Worm (Caenorhabditis elegans) whole organism, late embryonic: ENCODE data around the gene bed-1.
A peak's percentile ranks its signal among the peaks of the same experiment; 100 is the strongest.

Experiments
- C08G9.2 ChIP-seq: sonication (generic microtip); optimal IDR thresholded peaks from 2 replicates; lab custom pipeline; 2016; ENCODE audit warnings: mild to moderate bottlenecking, missing genetic modification characterization, moderate library complexity, missing compliant biosample characterization
- F13H6.1 ChIP-seq: sonication (generic microtip); optimal IDR thresholded peaks from 2 replicates; lab custom pipeline; 2016; ENCODE audit warnings: missing genetic modification characterization, missing compliant biosample characterization
- K02D7.2 ChIP-seq: sonication (generic microtip); optimal IDR thresholded peaks from 2 replicates; lab custom pipeline; 2017; ENCODE audit warnings: mild to moderate bottlenecking, missing genetic modification characterization, missing compliant biosample characterization
- ama-1 ChIP-seq: fragments of 150-350 bp; optimal IDR thresholded peaks from 2 replicates; lab custom pipeline; 2014
- ceh-14 ChIP-seq: sonication (generic microtip); optimal IDR thresholded peaks from 2 replicates; lab custom pipeline; 2016; ENCODE audit warnings: missing genotype, missing genetic modification characterization, missing compliant biosample characterization
- ceh-2 ChIP-seq: sonication (generic microtip); optimal IDR thresholded peaks from 2 replicates; lab custom pipeline; 2016; ENCODE audit warnings: missing genotype, missing genetic modification characterization, missing compliant biosample characterization
- ceh-30 ChIP-seq: fragments of 150-350 bp; optimal IDR thresholded peaks from 2 replicates; lab custom pipeline; 2014; ENCODE audit warnings: missing biosample characterization, missing genetic modification characterization
- ceh-31 ChIP-seq: sonication (generic microtip); optimal IDR thresholded peaks from 2 replicates; lab custom pipeline; 2016; ENCODE audit warnings: missing genetic modification characterization, missing compliant biosample characterization
- ceh-34 ChIP-seq: sonication (generic microtip); optimal IDR thresholded peaks from 2 replicates; lab custom pipeline; 2016; ENCODE audit warnings: mild to moderate bottlenecking, missing genetic modification characterization, missing compliant biosample characterization
- ceh-45 ChIP-seq: fragments of 200-800 bp; sonication (Bioruptor generic); IDR thresholded peaks from 2 replicates; pipeline ENCODE4 v1.3.6; 2022; ENCODE audit warnings: missing genetic modification reagents, missing genetic modification characterization, missing compliant biosample characterization
- ceh-48 ChIP-seq: sonication (generic microtip); optimal IDR thresholded peaks from 2 replicates; lab custom pipeline; 2016; ENCODE audit warnings: missing genetic modification characterization, inconsistent platforms, missing compliant biosample characterization
- ceh-9 ChIP-seq: sonication (generic microtip); optimal IDR thresholded peaks from 2 replicates; lab custom pipeline; 2016; ENCODE audit warnings: mild to moderate bottlenecking, missing genetic modification characterization, inconsistent platforms, missing compliant biosample characterization
- che-1 ChIP-seq: sonication (generic microtip); optimal IDR thresholded peaks from 2 replicates; lab custom pipeline; 2016; ENCODE audit warnings: mild to moderate bottlenecking, missing genetic modification characterization, missing compliant biosample characterization
- dmd-4 ChIP-seq: sonication (generic microtip); optimal IDR thresholded peaks from 2 replicates; lab custom pipeline; 2016; ENCODE audit warnings: borderline replicate concordance, missing genetic modification characterization, missing compliant biosample characterization
- dve-1 ChIP-seq: sonication (generic microtip); optimal IDR thresholded peaks from 2 replicates; lab custom pipeline; 2017; ENCODE audit warnings: antibody characterized with exemption, mild to moderate bottlenecking, missing genetic modification characterization, missing compliant biosample characterization
- ets-4 ChIP-seq: sonication (generic microtip); optimal IDR thresholded peaks from 2 replicates; lab custom pipeline; 2016; ENCODE audit warnings: missing genetic modification characterization, missing compliant biosample characterization
- eyg-1 ChIP-seq: sonication (generic microtip); optimal IDR thresholded peaks from 2 replicates; lab custom pipeline; 2016; ENCODE audit warnings: missing genotype, missing genetic modification characterization, missing compliant biosample characterization
- fax-1 ChIP-seq: sonication (generic microtip); optimal IDR thresholded peaks from 2 replicates; lab custom pipeline; 2016; ENCODE audit warnings: missing genotype, missing genetic modification characterization, missing compliant biosample characterization
- fkh-10 ChIP-seq: fragments of 150-350 bp; optimal IDR thresholded peaks from 2 replicates; lab custom pipeline; 2014; ENCODE audit warnings: missing biosample characterization, missing genetic modification reagents, missing genetic modification characterization
- fkh-6 ChIP-seq: sonication (generic microtip); optimal IDR thresholded peaks from 2 replicates; lab custom pipeline; 2016; ENCODE audit warnings: missing genetic modification characterization, missing compliant biosample characterization
- gmeb-2 ChIP-seq: sonication (generic microtip); optimal IDR thresholded peaks from 2 replicates; lab custom pipeline; 2016; ENCODE audit warnings: missing genetic modification characterization, inconsistent platforms, missing compliant biosample characterization
- hlh-6 ChIP-seq: sonication (generic microtip); optimal IDR thresholded peaks from 2 replicates; lab custom pipeline; 2016; ENCODE audit warnings: missing genotype, missing genetic modification characterization, missing compliant biosample characterization
- lin-11 ChIP-seq: fragments of 200-800 bp; sonication (Bioruptor generic); optimal IDR thresholded peaks from 2 replicates; lab custom pipeline; 2018; ENCODE audit warnings: mild to moderate bottlenecking, missing genetic modification characterization, missing compliant biosample characterization
- madf-2 ChIP-seq: sonication (generic microtip); optimal IDR thresholded peaks from 2 replicates; lab custom pipeline; 2017; ENCODE audit warnings: missing genetic modification characterization, missing compliant biosample characterization
- mec-3 ChIP-seq: sonication (generic microtip); optimal IDR thresholded peaks from 2 replicates; lab custom pipeline; 2016; ENCODE audit warnings: borderline replicate concordance, missing genetic modification characterization, missing compliant biosample characterization
- odd-2 ChIP-seq: sonication (generic microtip); optimal IDR thresholded peaks from 2 replicates; lab custom pipeline; 2017; ENCODE audit warnings: antibody characterized with exemption, mild to moderate bottlenecking, missing genetic modification characterization, missing compliant biosample characterization
- pag-3 ChIP-seq: sonication (generic microtip); optimal IDR thresholded peaks from 2 replicates; lab custom pipeline; 2016; ENCODE audit warnings: missing compliant biosample characterization, missing genetic modification characterization, borderline replicate concordance
- pat-9 ChIP-seq: fragments of 200-800 bp; sonication (Bioruptor generic); optimal IDR thresholded peaks from 2 replicates; lab custom pipeline; 2018; ENCODE audit warnings: mild to moderate bottlenecking, missing genetic modification characterization, moderate library complexity, missing compliant biosample characterization
- pha-2 ChIP-seq: sonication (generic microtip); optimal IDR thresholded peaks from 2 replicates; lab custom pipeline; 2017; ENCODE audit warnings: mild to moderate bottlenecking, missing genetic modification characterization, missing compliant biosample characterization
- pqm-1 ChIP-seq: sonication (generic microtip); optimal IDR thresholded peaks from 2 replicates; lab custom pipeline; 2016; ENCODE audit warnings: missing genetic modification characterization, missing compliant biosample characterization
- ref-2 ChIP-seq: sonication (generic microtip); optimal IDR thresholded peaks from 2 replicates; lab custom pipeline; 2016; ENCODE audit warnings: missing genetic modification characterization, missing compliant biosample characterization
- rnt-1 ChIP-seq: sonication (generic microtip); optimal IDR thresholded peaks from 2 replicates; lab custom pipeline; 2016; ENCODE audit warnings: missing genetic modification characterization, missing compliant biosample characterization
- sox-2 ChIP-seq: fragments of 200-800 bp; sonication (Bioruptor generic); IDR thresholded peaks from 2 replicates; pipeline ENCODE4 v1.3.6; 2022; ENCODE audit warnings: missing genetic modification reagents, missing genetic modification characterization, missing compliant biosample characterization
- syd-9 ChIP-seq: sonication (generic microtip); optimal IDR thresholded peaks from 2 replicates; lab custom pipeline; 2016; ENCODE audit warnings: mild to moderate bottlenecking, missing genetic modification characterization, moderate library complexity, missing compliant biosample characterization
- tbx-2 ChIP-seq: sonication (generic microtip); optimal IDR thresholded peaks from 2 replicates; lab custom pipeline; 2016; ENCODE audit warnings: missing genetic modification characterization, missing compliant biosample characterization
- ttx-3 ChIP-seq: sonication (generic microtip); optimal IDR thresholded peaks from 2 replicates; lab custom pipeline; 2016; ENCODE audit warnings: missing genetic modification reagents, missing genetic modification characterization, missing compliant biosample characterization
- unc-86 ChIP-seq: sonication (generic microtip); optimal IDR thresholded peaks from 2 replicates; lab custom pipeline; 2016; ENCODE audit warnings: missing genetic modification characterization, missing compliant biosample characterization

bed-1 gene

ce11 chrV:19149057-19149456 lies 24.3 kb upstream of the bed-1 start, which contains the start of gene Y39B6A.7:
TSS of gene Y39B6A.7 (minus strand) at chrV:19149157.
- TF ChIP-seq ceh-9 (tag; lab: Kevin White, UChicago) (no peak), ceh-14 (tag; lab: Kevin White, UChicago) (no peak), pha-2 (tag; lab: Kevin White, UChicago) (no peak), rnt-1 (tag; lab: Kevin White, UChicago) (no peak), dve-1 (tag; lab: Kevin White, UChicago) (no peak), fax-1 (tag; lab: Kevin White, UChicago) (no peak), dmd-4 (tag; lab: Kevin White, UChicago) (no peak), pqm-1 (no peak), ceh-45 (GFP tag; lab: Robert Waterston, UW) (no peak), tbx-2 (tag; lab: Kevin White, UChicago) (no peak), che-1 (tag; lab: Kevin White, UChicago) (no peak), mec-3 (tag; lab: Kevin White, UChicago) (no peak), eyg-1 (tag; lab: Kevin White, UChicago) (no peak)

- TF ChIP-seq mec-3 (tag; lab: Kevin White, UChicago) (peak; percentile 64), pag-3 (tag; lab: Kevin White, UChicago) (no peak), hlh-6 (tag; lab: Kevin White, UChicago) (peak; percentile 16)
Measured at ce11 chrV:19148350-19148749, 23.6 kb upstream of the bed-1 start.

- TF ChIP-seq fkh-10 (GFP tag; lab: Kevin White, UChicago) (no peak), pha-2 (tag; lab: Kevin White, UChicago) (no peak), ama-1 (lab: Kevin White, UChicago) (no peak), syd-9 (no peak), pat-9 (tag; lab: Kevin White, UChicago) (no peak), ceh-30 (no peak), ttx-3 (tag; lab: Kevin White, UChicago) (no peak), ceh-48 (tag; lab: Kevin White, UChicago) (no peak), K02D7.2 (tag; lab: Kevin White, UChicago) (no peak), ets-4 (no peak), rnt-1 (tag; lab: Kevin White, UChicago) (no peak), dve-1 (tag; lab: Kevin White, UChicago) (no peak), unc-86 (tag; lab: Kevin White, UChicago) (no peak), ceh-34 (peak; percentile 15), ref-2 (tag; lab: Kevin White, UChicago) (no peak), gmeb-2 (tag; lab: Kevin White, UChicago) (peak; percentile 10), C08G9.2 (tag; lab: Kevin White, UChicago) (peak; percentile 12), ceh-31 (no peak)
Measured at ce11 chrV:19142595-19142994, 17.9 kb upstream of the bed-1 start.

ce11 chrV:19140495-19140894 lies 15.8 kb upstream of the bed-1 start, which contains the start of gene cpg-23:
TSS of gene cpg-23 (plus strand) at chrV:19140795.
- TF ChIP-seq rnt-1 (tag; lab: Kevin White, UChicago) = no peak
- TF ChIP-seq F13H6.1 = no peak
- no peak for TF ChIP-seq gmeb-2 (tag; lab: Kevin White, UChicago)
- no peak for TF ChIP-seq sox-2 (GFP tag; lab: Robert Waterston, UW)
- no peak for TF ChIP-seq ceh-2 (tag; lab: Kevin White, UChicago)
- TF ChIP-seq eyg-1 (tag; lab: Kevin White, UChicago) = no peak
- no peak for TF ChIP-seq ceh-14 (tag; lab: Kevin White, UChicago)
- TF ChIP-seq ceh-48 (tag; lab: Kevin White, UChicago) = no peak
- no peak for TF ChIP-seq lin-11
- TF ChIP-seq odd-2 = no peak
- TF ChIP-seq madf-2 (tag; lab: Kevin White, UChicago) = no peak
- TF ChIP-seq fkh-6 = no peak
- no peak for TF ChIP-seq unc-86 (tag; lab: Kevin White, UChicago)
